Worm (Caenorhabditis elegans) whole organism, L4 larva: ENCODE data around the gene cpg-9.
A peak's percentile ranks its signal among the peaks of the same experiment; 100 is the strongest.

Source experiments
- F37D6.2 ChIP-seq: sonication (generic microtip); optimal IDR thresholded peaks from 2 replicates; lab custom pipeline; 2016; ENCODE audit warnings: mild to moderate bottlenecking, missing genetic modification characterization, missing compliant biosample characterization
- R02D3.7 ChIP-seq: fragments of 150-350 bp; sonication (generic microtip); optimal IDR thresholded peaks from 3 replicates; lab custom pipeline; 2014; ENCODE audit warnings: missing biosample characterization, missing genetic modification characterization
- Y75B8A.6 ChIP-seq: fragments of 200-800 bp; sonication (Bioruptor generic); IDR thresholded peaks from 2 replicates; pipeline ENCODE4 v1.3.6; 2022; ENCODE audit warnings: missing genetic modification reagents, missing genetic modification characterization, missing compliant biosample characterization
- aha-1 ChIP-seq: fragments of 150-350 bp; peaks from one replicate; lab custom pipeline; 2014; ENCODE audit warnings: missing biosample characterization, missing genetic modification characterization
- arid-1 ChIP-seq: fragments of 200-800 bp; sonication (Bioruptor generic); conservative IDR thresholded peaks from 2 replicates; pipeline ENCODE4 v1.3.6; 2022; ENCODE audit warnings: missing genetic modification reagents, missing genetic modification characterization, missing compliant biosample characterization
- ceh-20 ChIP-seq: fragments of 200-800 bp; sonication (Bioruptor generic); IDR thresholded peaks from 2 replicates; pipeline ENCODE4 v1.3.6; 2022; ENCODE audit warnings: missing genetic modification reagents, missing genetic modification characterization, missing compliant biosample characterization
- ceh-28 ChIP-seq: fragments of 150-350 bp; optimal IDR thresholded peaks from 2 replicates; lab custom pipeline; 2014; ENCODE audit warnings: missing biosample characterization, missing genetic modification reagents, missing genetic modification characterization
- ceh-32 ChIP-seq: sonication (generic microtip); optimal IDR thresholded peaks from 2 replicates; lab custom pipeline; 2016; ENCODE audit warnings: mild to moderate bottlenecking, missing genetic modification characterization, missing compliant biosample characterization; ENCODE audit not compliant: poor library complexity
- ceh-44 ChIP-seq: fragments of 200-800 bp; sonication (Bioruptor generic); IDR thresholded peaks from 2 replicates; pipeline ENCODE4 v1.3.6; 2022; ENCODE audit warnings: missing genetic modification reagents, missing genetic modification characterization, missing compliant biosample characterization
- ceh-62 ChIP-seq: sonication (generic microtip); optimal IDR thresholded peaks from 2 replicates; lab custom pipeline; 2017; ENCODE audit warnings: missing biosample characterization, missing genetic modification characterization
- daf-12 ChIP-seq: fragments of 150-350 bp; optimal IDR thresholded peaks from 2 replicates; lab custom pipeline; 2014; ENCODE audit warnings: missing biosample characterization, missing genetic modification reagents, missing genetic modification characterization
- daf-16 ChIP-seq, 3 experiments: sonication (generic microtip); optimal IDR thresholded peaks; 2 replicates each; lab custom pipeline; 2016 to 2017; ENCODE audit warnings: missing genetic modification characterization in 3 of 3, missing genetic modification reagents in 3 of 3, mild to moderate bottlenecking in 2 of 3, missing compliant biosample characterization in 2 of 3, missing biosample characterization in 1 of 3, moderate library complexity in 1 of 3
- dmd-9 ChIP-seq: fragments of 200-800 bp; sonication (Bioruptor generic); IDR thresholded peaks from 2 replicates; pipeline ENCODE4 v1.3.6; 2022; ENCODE audit warnings: missing genetic modification reagents, missing genetic modification characterization, missing compliant biosample characterization
- dpl-1 ChIP-seq: fragments of 150-350 bp; optimal IDR thresholded peaks from 2 replicates; lab custom pipeline; 2014; ENCODE audit warnings: missing biosample characterization, missing genetic modification reagents, missing genetic modification characterization
- egl-27 ChIP-seq: sonication (generic microtip); optimal IDR thresholded peaks from 3 replicates; lab custom pipeline; 2017; ENCODE audit warnings: missing biosample characterization, missing genetic modification reagents, missing genetic modification characterization
- fkh-10 ChIP-seq: fragments of 150-350 bp; optimal IDR thresholded peaks from 2 replicates; lab custom pipeline; 2014; ENCODE audit warnings: missing biosample characterization, missing genetic modification reagents, missing genetic modification characterization
- hif-1 ChIP-seq, 2 experiments: sonication (generic microtip); optimal IDR thresholded peaks; 2 replicates each; lab custom pipeline; 2016 to 2017; ENCODE audit warnings: missing compliant biosample characterization in 2 of 2, missing genetic modification characterization in 2 of 2, missing genetic modification reagents in 2 of 2, missing genotype in 2 of 2, mild to moderate bottlenecking in 1 of 2
- hmg-1.1 ChIP-seq: fragments of 200-800 bp; sonication (Bioruptor generic); IDR thresholded peaks from 2 replicates; pipeline ENCODE4 v1.3.6; 2022; ENCODE audit warnings: missing genetic modification reagents, missing genetic modification characterization, missing compliant biosample characterization
- jun-1 ChIP-seq: fragments of 150-350 bp; optimal IDR thresholded peaks from 2 replicates; lab custom pipeline; 2014; ENCODE audit warnings: missing biosample characterization, missing genetic modification reagents, missing genetic modification characterization
- lin-15B ChIP-seq: fragments of 150-350 bp; sonication (generic microtip); optimal IDR thresholded peaks from 3 replicates; lab custom pipeline; 2014; ENCODE audit warnings: missing biosample characterization, missing genetic modification characterization
- lin-29 ChIP-seq: fragments of 200-800 bp; sonication (Bioruptor generic); IDR thresholded peaks from 2 replicates; pipeline ENCODE4 v1.3.6; 2022; ENCODE audit warnings: missing genetic modification reagents, missing genetic modification characterization, missing compliant biosample characterization
- lin-39 ChIP-seq: fragments of 150-350 bp; optimal IDR thresholded peaks from 2 replicates; lab custom pipeline; 2014; ENCODE audit warnings: missing biosample characterization, missing genetic modification reagents, missing genetic modification characterization
- lir-3 ChIP-seq: sonication (generic microtip); optimal IDR thresholded peaks from 2 replicates; lab custom pipeline; 2016; ENCODE audit warnings: mild to moderate bottlenecking, missing genetic modification characterization, missing compliant biosample characterization
- lsy-2 ChIP-seq, 2 experiments: fragments of 150-350 bp in 1 of 2; sonication (generic microtip) in 1 of 2; optimal IDR thresholded peaks; 2 replicates each; lab custom pipeline; 2014 to 2017; ENCODE audit warnings: missing biosample characterization in 2 of 2, missing genetic modification characterization in 2 of 2
- madf-9 ChIP-seq: fragments of 200-800 bp; sonication (Bioruptor generic); conservative IDR thresholded peaks from 2 replicates; pipeline ENCODE4 v1.3.6; 2022; ENCODE audit warnings: missing genetic modification reagents, missing genetic modification characterization, missing compliant biosample characterization
- mes-2 ChIP-seq: sonication (generic microtip); optimal IDR thresholded peaks from 2 replicates; lab custom pipeline; 2016; ENCODE audit warnings: missing genotype, mild to moderate bottlenecking, missing genetic modification characterization, missing compliant biosample characterization; ENCODE audit not compliant: poor library complexity, severe bottlenecking
- nhr-237 ChIP-seq: sonication (generic microtip); optimal IDR thresholded peaks from 2 replicates; lab custom pipeline; 2017; ENCODE audit warnings: missing biosample characterization, missing genetic modification characterization
- nhr-41 ChIP-seq: fragments of 200-800 bp; sonication (Bioruptor generic); IDR thresholded peaks from 2 replicates; pipeline ENCODE4 v1.3.6; 2022; ENCODE audit warnings: missing genetic modification reagents, missing genetic modification characterization, missing compliant biosample characterization
- nhr-77 ChIP-seq: fragments of 150-350 bp; optimal IDR thresholded peaks from 2 replicates; lab custom pipeline; 2014; ENCODE audit warnings: missing biosample characterization, missing genetic modification characterization
- pha-4 ChIP-seq, 2 experiments: fragments of 150-350 bp in 1 of 2; fragments of 200-800 bp in 1 of 2; sonication (Bioruptor generic) in 1 of 2; IDR thresholded peaks in 1 of 2; optimal IDR thresholded peaks in 1 of 2; 2 replicates each; pipeline versions ENCODE4 v1.3.6 to Lab custom; 2014 to 2022; ENCODE audit warnings: missing genetic modification characterization in 2 of 2, missing genetic modification reagents in 2 of 2, missing biosample characterization in 1 of 2, missing compliant biosample characterization in 1 of 2
- php-3 ChIP-seq: fragments of 200-800 bp; sonication (Bioruptor generic); IDR thresholded peaks from 2 replicates; pipeline ENCODE4 v1.3.6; 2022; ENCODE audit warnings: missing genetic modification reagents, missing genetic modification characterization, missing compliant biosample characterization
- rbr-2 ChIP-seq: sonication (generic microtip); optimal IDR thresholded peaks from 2 replicates; lab custom pipeline; 2016; ENCODE audit warnings: missing genotype, missing genetic modification characterization, missing compliant biosample characterization
- set-16 ChIP-seq: fragments of 200-800 bp; sonication (Bioruptor generic); IDR thresholded peaks from 2 replicates; pipeline ENCODE4 v1.3.6; 2022; ENCODE audit warnings: missing genetic modification reagents, missing genetic modification characterization, missing compliant biosample characterization
- snpc-4 ChIP-seq: fragments of 150-350 bp; optimal IDR thresholded peaks from 2 replicates; lab custom pipeline; 2014; ENCODE audit warnings: missing biosample characterization, missing genetic modification characterization
- spr-1 ChIP-seq: sonication (generic microtip); optimal IDR thresholded peaks from 2 replicates; lab custom pipeline; 2016; ENCODE audit warnings: mild to moderate bottlenecking, missing genetic modification characterization, missing compliant biosample characterization
- spr-3 ChIP-seq: fragments of 200-800 bp; sonication (Bioruptor generic); optimal IDR thresholded peaks from 2 replicates; lab custom pipeline; 2018; ENCODE audit warnings: mild to moderate bottlenecking, missing genetic modification characterization, missing compliant biosample characterization
- unc-39 ChIP-seq: sonication (generic microtip); optimal IDR thresholded peaks from 2 replicates; lab custom pipeline; 2017; ENCODE audit warnings: missing biosample characterization, missing genetic modification characterization
- unc-62 ChIP-seq, 3 experiments: fragments of 150-350 bp in 1 of 3; sonication (generic microtip); optimal IDR thresholded peaks in 2 of 3; peaks in 1 of 3; 1 replicate in 1 of 3; 2 replicates in 2 of 3; lab custom pipeline; 2014 to 2017; ENCODE audit warnings: missing biosample characterization in 3 of 3, missing genetic modification characterization in 3 of 3, missing genetic modification reagents in 3 of 3, missing genotype in 1 of 3
- vab-7 ChIP-seq: fragments of 200-800 bp; sonication (Bioruptor generic); IDR thresholded peaks from 2 replicates; pipeline ENCODE4 v1.3.6; 2022; ENCODE audit warnings: missing genetic modification reagents, missing genetic modification characterization, missing compliant biosample characterization
- ztf-11 ChIP-seq: fragments of 150-350 bp; optimal IDR thresholded peaks from 2 replicates; lab custom pipeline; 2014; ENCODE audit warnings: missing biosample characterization, missing genetic modification characterization

Gene cpg-9

DNA sequence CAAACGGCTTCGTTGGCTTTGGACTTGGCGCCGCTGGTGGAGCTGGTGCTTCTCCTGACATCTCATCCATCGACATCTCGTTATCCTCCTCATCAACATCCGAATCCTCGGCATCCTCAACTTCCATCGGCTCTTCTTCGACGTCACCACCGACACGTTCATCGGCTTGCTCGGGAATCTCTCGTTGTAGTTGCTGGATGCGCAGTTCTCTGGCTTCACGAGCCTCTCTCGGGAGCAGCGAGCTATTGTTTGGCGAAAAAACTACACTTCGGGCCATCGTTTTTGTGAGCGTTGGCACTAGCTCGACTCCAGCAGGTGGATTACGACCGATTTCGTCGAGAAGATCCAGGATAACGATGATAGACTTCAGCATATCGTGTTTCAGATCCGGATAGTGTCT is 24.0 kb downstream of the cpg-9 start:
- TF ChIP-seq set-16 (GFP tag; lab: Robert Waterston, UW) (peak; percentile 63), nhr-237 (tag; lab: Kevin White, UChicago) (no peak)

DNA sequence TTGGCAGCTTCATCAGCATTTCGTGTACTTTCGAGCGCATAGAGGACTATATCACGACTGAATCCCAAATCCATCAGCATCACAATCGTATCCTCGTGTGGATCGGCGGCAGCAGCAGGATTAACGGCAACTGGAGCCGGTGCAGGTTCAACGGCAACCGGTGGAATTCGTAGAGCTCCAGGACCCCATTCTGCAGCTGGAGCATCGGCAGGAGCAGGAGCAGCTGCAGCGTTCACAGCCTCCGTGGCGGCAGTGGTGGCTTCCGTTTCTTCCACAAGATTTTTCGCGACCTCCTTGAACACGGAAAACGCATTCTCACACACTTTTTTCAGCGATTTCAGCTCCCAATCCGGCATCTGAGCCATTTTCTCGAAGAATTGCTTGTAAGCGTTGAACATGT is 25.9 kb downstream of the cpg-9 start:
- TF ChIP-seq set-16 (GFP tag; lab: Robert Waterston, UW) (peak; percentile 90), pha-4 (GFP tag; IDR thresholded peaks at IDR 0.05; lab: Robert Waterston, UW) (0 out of 2 replicates have a peak, but pooled peaks have one; percentile 47), pha-4 (tag; optimal IDR thresholded peaks at IDR 0.05; lab: Kevin White, UChicago) (no peak), ceh-32 (tag; lab: Kevin White, UChicago) (no peak), dpl-1 (no peak), dmd-9 (GFP tag; lab: Robert Waterston, UW) (no peak), F37D6.2 (tag; lab: Kevin White, UChicago) (no peak), nhr-41 (GFP tag; lab: Robert Waterston, UW) (no peak), unc-39 (no peak), lin-15B (tag; lab: Kevin White, UChicago) (no peak), unc-62 (GFP tag; optimal IDR thresholded peaks at IDR 0.05 in 1 of 2; lab: Kevin White, UChicago) (no peak), unc-62 (tag; optimal IDR thresholded peaks at IDR 0.05; lab: Kevin White, UChicago) (no peak), Y75B8A.6 (GFP tag; lab: Robert Waterston, UW) (no peak), lir-3 (tag; lab: Kevin White, UChicago) (no peak), hif-1 (tag; optimal IDR thresholded peaks at IDR 0.05; lab: Kevin White, UChicago) (no peak), ceh-62 (tag; lab: Kevin White, UChicago) (no peak), aha-1 (tag; lab: Kevin White, UChicago) (peak; percentile 46), nhr-77 (tag; lab: Kevin White, UChicago) (no peak)

DNA sequence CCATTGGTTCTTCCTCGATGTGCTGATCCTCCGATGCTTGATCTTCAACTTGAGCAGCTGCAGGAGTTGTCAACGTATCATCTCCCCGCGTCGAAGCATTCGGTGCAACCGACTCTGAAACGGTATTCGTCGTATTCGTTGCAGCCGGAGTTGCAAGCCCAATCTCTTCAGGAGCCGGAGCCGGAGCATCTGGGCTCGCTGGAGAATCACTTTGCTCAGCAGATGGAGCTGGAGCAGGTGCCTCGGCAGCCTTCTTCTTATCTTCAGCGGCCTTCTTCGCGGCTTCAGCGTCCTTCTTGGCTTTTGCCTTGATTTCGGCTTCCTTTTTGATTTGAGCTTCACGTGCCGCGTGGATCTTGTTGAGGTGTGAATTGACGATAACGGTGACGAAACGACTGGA is 31.3 kb downstream of the cpg-9 start:
- TF ChIP-seq ztf-11 (tag; lab: Kevin White, UChicago) (no peak), nhr-77 (tag; lab: Kevin White, UChicago) (no peak), set-16 (GFP tag; lab: Robert Waterston, UW) (peak; percentile 90), dmd-9 (GFP tag; lab: Robert Waterston, UW) (no peak), dpl-1 (no peak), fkh-10 (GFP tag; lab: Kevin White, UChicago) (no peak), spr-1 (no peak)

DNA sequence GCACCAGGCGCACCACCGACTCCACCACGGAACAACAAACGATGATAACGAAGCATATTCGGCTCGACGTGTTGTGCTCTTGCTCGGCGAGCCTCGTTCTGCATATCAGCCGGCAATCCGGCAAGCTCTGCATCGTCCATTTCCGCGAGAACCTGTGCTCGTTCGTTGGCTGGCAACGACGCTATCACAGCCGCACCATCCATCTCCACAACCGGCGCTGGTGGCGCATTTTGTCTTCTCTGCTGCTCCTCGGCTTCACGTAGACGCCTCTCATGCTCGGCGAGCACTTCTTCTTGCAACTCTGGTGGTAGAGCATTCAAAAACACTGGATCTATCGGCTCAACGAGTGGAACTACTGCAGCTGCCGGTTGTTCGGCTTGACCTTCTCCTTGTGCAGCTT is 32.1 kb downstream of the cpg-9 start:
- peak; percentile 84 for TF ChIP-seq set-16 (GFP tag; lab: Robert Waterston, UW)
- TF ChIP-seq madf-9 (GFP tag; lab: Robert Waterston, UW), result no peak

DNA sequence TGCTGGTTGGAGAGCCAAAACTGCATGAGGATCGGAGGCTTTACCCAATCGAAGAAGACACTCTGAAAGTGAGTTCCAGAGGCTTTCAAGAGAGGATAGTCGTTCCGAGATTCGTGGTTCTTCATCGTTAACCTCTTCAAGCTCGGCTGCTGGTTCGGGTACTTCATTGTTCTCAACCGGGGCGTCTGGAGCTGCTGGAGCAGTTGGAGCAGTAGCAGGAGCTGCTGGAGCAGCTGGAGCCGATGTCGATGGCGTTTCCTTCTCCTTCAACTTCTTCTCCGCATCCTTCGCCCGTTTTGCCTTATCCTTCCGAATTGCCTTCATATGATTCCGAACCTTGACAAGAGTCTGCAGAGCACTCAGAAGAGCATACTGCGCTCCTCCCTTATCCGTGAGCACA is 34.6 kb downstream of the cpg-9 start:
- TF ChIP-seq ceh-20 (no peak), unc-62 (GFP tag; optimal IDR thresholded peaks at IDR 0.05 in 1 of 2; lab: Kevin White, UChicago) (peak in 1 of 2 experiments; percentile 79), unc-62 (tag; optimal IDR thresholded peaks at IDR 0.05; lab: Kevin White, UChicago) (no peak), vab-7 (GFP tag; lab: Robert Waterston, UW) (no peak), jun-1 (tag; lab: Kevin White, UChicago) (no peak), set-16 (GFP tag; lab: Robert Waterston, UW) (peak; percentile 69), egl-27 (tag; lab: Kevin White, UChicago) (no peak), mes-2 (tag; lab: Kevin White, UChicago) (no peak), R02D3.7 (tag; lab: Kevin White, UChicago) (no peak), lin-29 (GFP tag; lab: Robert Waterston, UW) (no peak), ceh-44 (GFP tag; lab: Robert Waterston, UW) (no peak)

DNA sequence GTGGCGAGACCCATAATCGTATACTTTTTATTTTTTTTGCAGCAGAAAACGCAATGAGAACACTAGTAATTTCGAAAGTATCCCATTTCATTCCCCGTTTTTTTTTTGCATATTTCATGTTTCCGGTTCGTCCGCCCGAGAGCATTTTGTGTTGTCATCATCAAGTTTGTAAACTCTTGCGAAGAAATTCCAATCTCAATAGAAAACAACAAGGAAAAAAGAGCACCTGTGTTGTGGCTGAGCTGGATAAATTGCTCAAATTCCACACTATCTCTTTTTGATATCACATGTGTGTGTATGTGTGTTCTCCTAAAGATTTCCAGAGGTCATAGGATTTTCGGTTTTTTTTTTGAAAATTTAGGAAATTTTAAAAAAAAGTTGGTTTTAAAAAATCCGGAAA is 38.0 kb downstream of the cpg-9 start:
- TF ChIP-seq lin-39 (tag; lab: Kevin White, UChicago) (no peak), arid-1 (GFP tag; lab: Robert Waterston, UW) (0 out of 2 replicates have a peak, but pooled peaks have one; percentile 38), ceh-28 (no peak), rbr-2 (tag; lab: Kevin White, UChicago) (no peak), daf-16 (GFP tag; optimal IDR thresholded peaks at IDR 0.05; lab: Kevin White, UChicago) (peak in 1 of 2 experiments; percentile 25), daf-16 (tag; optimal IDR thresholded peaks at IDR 0.05; lab: Kevin White, UChicago) (no peak), snpc-4 (tag; lab: Kevin White, UChicago) (no peak), spr-3 (GFP tag; lab: Kevin White, UChicago) (no peak), hmg-1.1 (GFP tag; lab: Robert Waterston, UW) (no peak), hif-1 (tag; optimal IDR thresholded peaks at IDR 0.05; lab: Kevin White, UChicago) (peak in 1 of 2 experiments; percentile 36), daf-12 (tag; lab: Kevin White, UChicago) (no peak), lsy-2 (tag; optimal IDR thresholded peaks at IDR 0.05; lab: Kevin White, UChicago) (peak in 1 of 2 experiments; percentile 5), jun-1 (tag; lab: Kevin White, UChicago) (no peak), php-3 (GFP tag; lab: Robert Waterston, UW) (no peak)
